Worm (Caenorhabditis elegans) whole organism, young adult: ENCODE data around the gene F38B6.4.

Experiments
- F22D6.2 ChIP-seq: sonication (generic microtip); optimal IDR thresholded peaks from 2 replicates; lab custom pipeline; 2016; ENCODE audit warnings: mild to moderate bottlenecking, missing genetic modification characterization, missing compliant biosample characterization
- ZK185.1 ChIP-seq: sonication (generic microtip); optimal IDR thresholded peaks from 2 replicates; lab custom pipeline; 2016; ENCODE audit warnings: mild to moderate bottlenecking, missing genetic modification characterization, missing compliant biosample characterization; ENCODE audit not compliant: poor library complexity, severe bottlenecking
- ama-1 ChIP-seq, 3 experiments: fragments of 150-350 bp in 1 of 3; sonication (generic microtip) in 2 of 3; optimal IDR thresholded peaks; 2 replicates each; lab custom pipeline; 2014 to 2018; ENCODE audit warnings: missing biosample characterization in 2 of 3, missing genetic modification characterization in 2 of 3, missing genetic modification reagents in 2 of 3
- lin-26 ChIP-seq: fragments of 200-800 bp; sonication (Bioruptor generic); IDR thresholded peaks from 2 replicates; pipeline ENCODE4 v1.3.6; 2022; ENCODE audit warnings: missing genetic modification reagents, missing genetic modification characterization, missing compliant biosample characterization
- lsy-27 ChIP-seq: sonication (generic microtip); optimal IDR thresholded peaks from 2 replicates; lab custom pipeline; 2017; ENCODE audit warnings: missing genetic modification characterization, mild to moderate bottlenecking, missing compliant biosample characterization, antibody characterized with exemption, missing genotype, borderline replicate concordance; ENCODE audit not compliant: insufficient read depth
- nfyb-1 ChIP-seq: fragments of 200-800 bp; sonication (Bioruptor generic); IDR thresholded peaks from 2 replicates; pipeline ENCODE4 v1.3.6; 2022; ENCODE audit warnings: missing genetic modification reagents, missing genetic modification characterization, missing compliant biosample characterization
- ztf-26 ChIP-seq: sonication (generic microtip); optimal IDR thresholded peaks from 2 replicates; lab custom pipeline; 2017; ENCODE audit warnings: missing genetic modification characterization, missing compliant biosample characterization
- ztf-6 ChIP-seq: fragments of 200-800 bp; sonication (Bioruptor generic); IDR thresholded peaks from 2 replicates; pipeline ENCODE4 v1.3.6; 2022; ENCODE audit warnings: missing genetic modification reagents, missing genetic modification characterization, missing compliant biosample characterization

DNA sequence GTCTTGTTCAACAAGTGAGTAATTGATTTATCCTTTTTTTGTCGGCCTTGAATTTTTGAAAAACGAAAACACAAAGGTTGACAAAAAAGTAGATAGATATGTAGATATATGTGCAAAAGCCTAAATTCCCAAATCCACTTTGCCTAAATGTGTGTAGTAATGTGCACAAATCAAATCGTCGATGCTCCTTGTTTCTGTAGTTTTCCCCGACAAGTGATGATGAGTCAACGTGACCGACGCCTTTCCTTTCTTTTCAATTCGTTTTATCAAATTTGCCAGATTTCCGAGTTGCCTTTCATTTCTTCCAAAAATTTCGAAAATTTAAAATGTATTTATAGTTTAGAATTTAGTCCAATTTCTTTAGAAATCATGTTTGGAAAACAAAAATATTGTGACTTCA is 30.5 kb downstream of the F38B6.4 start:
- no peak for TF ChIP-seq ama-1 (optimal IDR thresholded peaks at IDR 0.05; lab: Kevin White, UChicago)
- TF ChIP-seq ama-1 (GFP tag; optimal IDR thresholded peaks at IDR 0.05; lab: Kevin White, UChicago): no peak
- TF ChIP-seq ZK185.1 (tag; lab: Kevin White, UChicago): no peak
- no peak for TF ChIP-seq ztf-26 (tag; lab: Kevin White, UChicago)
- no peak for TF ChIP-seq ztf-6 (GFP tag; lab: Robert Waterston, UW)
- no peak for TF ChIP-seq nfyb-1 (GFP tag; lab: Robert Waterston, UW)
- no peak for TF ChIP-seq F22D6.2 (tag; lab: Kevin White, UChicago)
- TF ChIP-seq lin-26: no peak
- TF ChIP-seq lsy-27 (tag; lab: Kevin White, UChicago): no peak
